Worm (Caenorhabditis elegans): ENCODE measurements around the gene F53E10.6.

F53E10.6 gene

ce11 chrV:2603056-2603455 lies at the start of gene F53E10.6:
Gene F53E10.6, minus strand, starts transcription at chrV:2603063.
- TF ChIP-seq rcor-1 (GFP tag; IDR thresholded peaks at IDR 0.05) (peak; percentile 34; the same call in 1 of the 2 replicates), nhr-120 (GFP tag; IDR thresholded peaks at IDR 0.05) (no peak), lin-54 (GFP tag; optimal IDR thresholded peaks at IDR 0.05) (peak; percentile 86), madf-6 (GFP tag; IDR thresholded peaks at IDR 0.05) (peak; percentile 62), ceh-27 (GFP tag; optimal IDR thresholded peaks at IDR 0.05) (peak; percentile 62), ztf-28 (GFP tag; IDR thresholded peaks at IDR 0.05) (0 out of 2 replicates have a peak, but pooled peaks have one; percentile 9), zfh-2 (GFP tag; conservative IDR thresholded peaks at IDR 0.05) (no peak), lir-1 (GFP tag; conservative IDR thresholded peaks at IDR 0.05) (0 out of 2 replicates have a peak, but pooled peaks have one; percentile 24), ztf-3 (GFP tag; optimal IDR thresholded peaks at IDR 0.05) (no peak), D2030.7 (GFP tag; IDR thresholded peaks at IDR 0.05) (0 out of 2 replicates have a peak, but pooled peaks have one; percentile 23), mcd-1 (GFP tag; IDR thresholded peaks at IDR 0.05) (peak; percentile 71), unc-130 (GFP tag; optimal IDR thresholded peaks at IDR 0.05) (peak; percentile 37), F10E7.11 (tag; optimal IDR thresholded peaks at IDR 0.05) (no peak), dox-1 (GFP tag; IDR thresholded peaks at IDR 0.05) (peak; percentile 55; the same call in 1 of the 2 replicates), dpl-1 (GFP tag; optimal IDR thresholded peaks at IDR 0.05) (peak; percentile 69), F57A8.1 (GFP tag; optimal IDR thresholded peaks at IDR 0.05) (no peak), Y79H2A.3 (GFP tag; conservative IDR thresholded peaks at IDR 0.05) (no peak), cebp-1 (GFP tag; IDR thresholded peaks at IDR 0.05) (no peak), cebp-1 (tag; optimal IDR thresholded peaks at IDR 0.05) (no peak), ekl-4 (GFP tag; IDR thresholded peaks at IDR 0.05) (no peak), F33H1.4 (GFP tag; IDR thresholded peaks at IDR 0.05) (peak; percentile 38), C06A6.2 (GFP tag; conservative IDR thresholded peaks at IDR 0.05) (no peak), efl-1 (GFP tag; optimal IDR thresholded peaks at IDR 0.05) (peak; percentile 58), lsl-1 (GFP tag; optimal IDR thresholded peaks at IDR 0.05) (peak; percentile 30), lin-35 (GFP tag; optimal IDR thresholded peaks at IDR 0.05) (peak in 1 of 3 experiments; percentile 65), F23B12.7 (tag; optimal IDR thresholded peaks at IDR 0.05; ENCODE audit: insufficient read depth) (peak; percentile 2), B0336.3 (GFP tag; IDR thresholded peaks at IDR 0.05) (no peak)

DNA sequence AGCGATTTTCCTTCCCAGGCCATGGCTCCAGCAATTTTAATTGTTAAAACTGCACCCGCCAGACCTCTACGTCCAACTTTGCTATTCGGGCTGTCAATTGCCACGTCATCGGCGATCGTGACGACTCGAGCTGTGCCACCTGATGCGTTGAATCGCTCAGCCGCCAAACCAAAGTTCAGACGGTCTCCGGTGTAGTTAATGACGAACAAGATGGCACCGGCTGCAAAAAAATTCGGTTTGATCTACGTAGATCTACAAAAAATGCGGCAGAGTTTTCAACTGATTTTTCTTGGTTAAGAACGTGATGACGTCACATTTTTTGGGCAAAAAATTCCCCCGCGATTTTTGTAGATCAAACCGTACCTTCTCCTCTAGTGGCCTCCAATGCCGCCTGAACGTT lies 48.1 kb upstream of the F53E10.6 start:
- TF ChIP-seq attf-6 (GFP tag; IDR thresholded peaks at IDR 0.05) (no peak), C06A6.2 (GFP tag; conservative IDR thresholded peaks at IDR 0.05) (no peak), F33H1.4 (GFP tag; IDR thresholded peaks at IDR 0.05) (no peak), tbp1 (GFP tag; optimal IDR thresholded peaks at IDR 0.05) (no peak), madf-6 (GFP tag; IDR thresholded peaks at IDR 0.05) (no peak), F22D6.2 (tag; optimal IDR thresholded peaks at IDR 0.05) (no peak), fkh-3 (tag; optimal IDR thresholded peaks at IDR 0.05) (no peak), hmg-20 (GFP tag; IDR thresholded peaks at IDR 0.05) (no peak), T26A5.8 (tag; optimal IDR thresholded peaks at IDR 0.05) (no peak), Y53F4B.3 (GFP tag; IDR thresholded peaks at IDR 0.05) (no peak)

ce11 chrV:2647222-2647796 lies 44.4 kb upstream of the F53E10.6 start:
- TF ChIP-seq ceh-79 (tag; optimal IDR thresholded peaks at IDR 0.05): no peak
- peak; percentile 13 for TF ChIP-seq hrde-1 (tag; optimal IDR thresholded peaks at IDR 0.05; ENCODE audit: borderline replicate concordance)
- 0 out of 2 replicates have a peak, but pooled peaks have one; percentile 33 for TF ChIP-seq egl-44 (GFP tag; IDR thresholded peaks at IDR 0.05)
- TF ChIP-seq attf-5 (GFP tag; optimal IDR thresholded peaks at IDR 0.05): no peak

Data from whole organism, young adult.